Worm (Caenorhabditis elegans) whole organism, L4 larva: Measurements from ENCODE around the gene atz-1.

Experiments
- D1046.2 ChIP-seq: fragments of 200-800 bp; sonication (Bioruptor generic); IDR thresholded peaks from 2 replicates; pipeline ENCODE4 v1.3.6; 2022; ENCODE audit warnings: missing genetic modification characterization, missing compliant biosample characterization
- T26A8.4 ChIP-seq: fragments of 200-800 bp; sonication (Bioruptor generic); IDR thresholded peaks from 2 replicates; pipeline ENCODE4 v1.3.6; 2022; ENCODE audit warnings: missing genetic modification characterization, missing compliant biosample characterization
- Y75B8A.6 ChIP-seq: fragments of 200-800 bp; sonication (Bioruptor generic); IDR thresholded peaks from 2 replicates; pipeline ENCODE4 v1.3.6; 2022; ENCODE audit warnings: missing genetic modification reagents, missing genetic modification characterization, missing compliant biosample characterization
- ZK337.2 ChIP-seq: fragments of 200-800 bp; sonication (Bioruptor generic); IDR thresholded peaks from 2 replicates; pipeline ENCODE4 v1.3.6; 2022; ENCODE audit warnings: missing genetic modification reagents, missing genetic modification characterization, missing compliant biosample characterization
- aha-1 ChIP-seq: fragments of 150-350 bp; peaks from one replicate; lab custom pipeline; 2014; ENCODE audit warnings: missing biosample characterization, missing genetic modification characterization
- ceh-28 ChIP-seq: fragments of 150-350 bp; optimal IDR thresholded peaks from 2 replicates; lab custom pipeline; 2014; ENCODE audit warnings: missing biosample characterization, missing genetic modification reagents, missing genetic modification characterization
- ceh-82 ChIP-seq: sonication (generic microtip); optimal IDR thresholded peaks from 2 replicates; lab custom pipeline; 2017; ENCODE audit warnings: missing biosample characterization, missing genetic modification characterization
- ces-1 ChIP-seq: fragments of 150-350 bp; sonication (generic microtip); optimal IDR thresholded peaks from 4 replicates; lab custom pipeline; 2014; ENCODE audit warnings: missing biosample characterization, missing genetic modification reagents, missing genetic modification characterization
- daf-19 ChIP-seq: fragments of 200-800 bp; sonication (Bioruptor generic); conservative IDR thresholded peaks from 2 replicates; pipeline ENCODE4 v1.3.6; 2022; ENCODE audit warnings: missing genetic modification characterization, missing compliant biosample characterization
- dmd-6 ChIP-seq: fragments of 200-800 bp; sonication (Bioruptor generic); IDR thresholded peaks from 2 replicates; pipeline ENCODE4 v1.3.6; 2022; ENCODE audit warnings: missing genetic modification reagents, missing genetic modification characterization, missing compliant biosample characterization
- duxl-1 ChIP-seq: sonication (generic microtip); optimal IDR thresholded peaks from 2 replicates; lab custom pipeline; 2016; ENCODE audit warnings: mild to moderate bottlenecking, missing genetic modification characterization, moderate library complexity, missing compliant biosample characterization; ENCODE audit not compliant: poor library complexity
- egl-43 ChIP-seq: fragments of 200-800 bp; sonication (Bioruptor generic); IDR thresholded peaks from 2 replicates; pipeline ENCODE4 v1.3.6; 2022; ENCODE audit warnings: missing genetic modification reagents, missing genetic modification characterization, missing compliant biosample characterization
- fkh-10 ChIP-seq: fragments of 150-350 bp; optimal IDR thresholded peaks from 2 replicates; lab custom pipeline; 2014; ENCODE audit warnings: missing biosample characterization, missing genetic modification reagents, missing genetic modification characterization
- gei-8 ChIP-seq: fragments of 200-800 bp; sonication (Bioruptor generic); optimal IDR thresholded peaks from 2 replicates; lab custom pipeline; 2018; ENCODE audit warnings: mild to moderate bottlenecking, missing genetic modification characterization, missing compliant biosample characterization
- hif-1 ChIP-seq, 2 experiments: sonication (generic microtip); optimal IDR thresholded peaks; 2 replicates each; lab custom pipeline; 2016 to 2017; ENCODE audit warnings: missing compliant biosample characterization in 2 of 2, missing genetic modification characterization in 2 of 2, missing genetic modification reagents in 2 of 2, missing genotype in 2 of 2, mild to moderate bottlenecking in 1 of 2
- hmg-1.1 ChIP-seq: fragments of 200-800 bp; sonication (Bioruptor generic); IDR thresholded peaks from 2 replicates; pipeline ENCODE4 v1.3.6; 2022; ENCODE audit warnings: missing genetic modification reagents, missing genetic modification characterization, missing compliant biosample characterization
- jun-1 ChIP-seq: fragments of 150-350 bp; optimal IDR thresholded peaks from 2 replicates; lab custom pipeline; 2014; ENCODE audit warnings: missing biosample characterization, missing genetic modification reagents, missing genetic modification characterization
- lin-29 ChIP-seq: fragments of 200-800 bp; sonication (Bioruptor generic); IDR thresholded peaks from 2 replicates; pipeline ENCODE4 v1.3.6; 2022; ENCODE audit warnings: missing genetic modification reagents, missing genetic modification characterization, missing compliant biosample characterization
- lin-38 ChIP-seq: fragments of 200-800 bp; sonication (Bioruptor generic); IDR thresholded peaks from 2 replicates; pipeline ENCODE4 v1.3.6; 2022; ENCODE audit warnings: missing genetic modification reagents, missing genetic modification characterization, missing compliant biosample characterization
- lir-3 ChIP-seq: sonication (generic microtip); optimal IDR thresholded peaks from 2 replicates; lab custom pipeline; 2016; ENCODE audit warnings: mild to moderate bottlenecking, missing genetic modification characterization, missing compliant biosample characterization
- mdt-29 ChIP-seq: fragments of 200-800 bp; sonication (Bioruptor generic); IDR thresholded peaks from 2 replicates; pipeline ENCODE4 v1.3.6; 2022; ENCODE audit warnings: missing genetic modification reagents, missing genetic modification characterization, missing compliant biosample characterization
- mes-2 ChIP-seq: sonication (generic microtip); optimal IDR thresholded peaks from 2 replicates; lab custom pipeline; 2016; ENCODE audit warnings: missing genotype, mild to moderate bottlenecking, missing genetic modification characterization, missing compliant biosample characterization; ENCODE audit not compliant: poor library complexity, severe bottlenecking
- nhr-28 ChIP-seq: fragments of 150-350 bp; optimal IDR thresholded peaks from 2 replicates; lab custom pipeline; 2014; ENCODE audit warnings: missing biosample characterization, missing genetic modification characterization
- nhr-41 ChIP-seq: fragments of 200-800 bp; sonication (Bioruptor generic); IDR thresholded peaks from 2 replicates; pipeline ENCODE4 v1.3.6; 2022; ENCODE audit warnings: missing genetic modification reagents, missing genetic modification characterization, missing compliant biosample characterization
- nhr-48 ChIP-seq: sonication (generic microtip); optimal IDR thresholded peaks from 2 replicates; lab custom pipeline; 2016; ENCODE audit warnings: mild to moderate bottlenecking, missing genetic modification characterization, missing compliant biosample characterization
- nhr-6 ChIP-seq: fragments of 150-350 bp; optimal IDR thresholded peaks from 2 replicates; lab custom pipeline; 2014; ENCODE audit warnings: missing biosample characterization, missing genetic modification characterization
- nhr-77 ChIP-seq: fragments of 150-350 bp; optimal IDR thresholded peaks from 2 replicates; lab custom pipeline; 2014; ENCODE audit warnings: missing biosample characterization, missing genetic modification characterization
- saeg-2 ChIP-seq: fragments of 200-800 bp; sonication (Bioruptor generic); IDR thresholded peaks from 2 replicates; pipeline ENCODE4 v1.3.6; 2022; ENCODE audit warnings: missing genetic modification reagents, missing genetic modification characterization, missing compliant biosample characterization
- sdz-12 ChIP-seq: fragments of 200-800 bp; sonication (Bioruptor generic); optimal IDR thresholded peaks from 2 replicates; lab custom pipeline; 2018; ENCODE audit warnings: mild to moderate bottlenecking, missing genetic modification characterization, missing compliant biosample characterization
- spr-3 ChIP-seq: fragments of 200-800 bp; sonication (Bioruptor generic); optimal IDR thresholded peaks from 2 replicates; lab custom pipeline; 2018; ENCODE audit warnings: mild to moderate bottlenecking, missing genetic modification characterization, missing compliant biosample characterization
- tag-97 ChIP-seq: fragments of 200-800 bp; sonication (Bioruptor generic); IDR thresholded peaks from 2 replicates; pipeline ENCODE4 v1.3.6; 2022; ENCODE audit warnings: missing genetic modification characterization, missing compliant biosample characterization
- unc-130 ChIP-seq: sonication (generic microtip); optimal IDR thresholded peaks from 2 replicates; lab custom pipeline; 2016; ENCODE audit warnings: missing genetic modification reagents, missing genetic modification characterization, missing compliant biosample characterization
- vab-7 ChIP-seq: fragments of 200-800 bp; sonication (Bioruptor generic); IDR thresholded peaks from 2 replicates; pipeline ENCODE4 v1.3.6; 2022; ENCODE audit warnings: missing genetic modification reagents, missing genetic modification characterization, missing compliant biosample characterization

atz-1 gene

DNA sequence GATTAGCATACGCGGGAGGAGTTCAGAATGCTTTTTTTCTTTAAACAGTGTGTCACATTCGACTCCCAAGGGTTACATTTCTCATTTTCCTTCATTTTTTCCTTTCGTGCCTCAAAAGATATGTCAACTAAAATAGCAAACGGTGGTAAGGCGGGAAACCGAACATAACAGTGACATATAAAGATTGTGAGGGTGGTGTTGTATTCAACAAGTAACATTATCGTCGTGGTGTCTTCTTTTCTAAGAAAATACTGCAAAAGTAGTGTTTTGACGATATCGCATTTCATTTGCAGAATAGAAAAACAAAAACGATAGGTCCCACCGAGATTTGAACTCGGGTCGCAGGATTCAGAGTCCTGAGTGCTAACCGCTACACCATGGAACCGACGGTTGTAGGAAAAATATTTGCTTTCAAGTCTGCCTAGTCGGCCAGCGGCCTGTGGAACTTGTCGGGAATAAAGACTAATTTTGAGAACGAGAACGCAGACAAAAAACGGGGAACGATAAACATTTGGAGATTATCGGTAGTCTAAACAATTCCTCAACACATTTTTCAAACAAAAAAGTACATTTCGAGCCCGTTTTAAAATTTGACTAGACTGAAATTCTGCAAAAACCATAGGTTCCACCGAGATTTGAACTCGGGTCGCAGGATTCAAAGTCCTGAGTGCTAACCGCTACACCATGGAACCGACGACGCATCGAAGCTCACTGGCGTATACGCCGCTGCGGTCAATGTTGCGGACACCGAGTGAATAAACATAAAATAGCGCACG is 40.9 kb upstream of the atz-1 start (continued):
- TF ChIP-seq aha-1 (tag; lab: Kevin White, UChicago): peak; percentile 20
- no peak for TF ChIP-seq tag-97 (GFP tag; lab: Robert Waterston, UW)
- peak; percentile 62; the same call in 1 of the 2 replicates for TF ChIP-seq nhr-41 (GFP tag; lab: Robert Waterston, UW)
- peak; percentile 13; the same call in 1 of the 2 replicates for TF ChIP-seq vab-7 (GFP tag; lab: Robert Waterston, UW)
- peak; percentile 73 for TF ChIP-seq egl-43 (GFP tag; lab: Robert Waterston, UW)
- TF ChIP-seq nhr-48: peak; percentile 20
- peak; percentile 19 for TF ChIP-seq gei-8 (GFP tag; lab: Kevin White, UChicago)
- no peak for TF ChIP-seq mdt-29
- TF ChIP-seq mes-2 (tag; lab: Kevin White, UChicago): peak; percentile 56
- TF ChIP-seq D1046.2 (GFP tag; lab: Robert Waterston, UW): no peak; the same call in 1 of the 2 replicates
- TF ChIP-seq T26A8.4 (GFP tag; lab: Robert Waterston, UW): peak; percentile 19; the same call in 1 of the 2 replicates
- TF ChIP-seq ces-1 (GFP tag; lab: Kevin White, UChicago): no peak
- TF ChIP-seq ceh-82: no peak
- TF ChIP-seq lir-3 (tag; lab: Kevin White, UChicago): peak; percentile 45
- TF ChIP-seq duxl-1: peak; percentile 9

- TF ChIP-seq ces-1 (GFP tag; lab: Kevin White, UChicago) (peak; percentile 43), fkh-10 (peak; percentile 64), dmd-6 (GFP tag; lab: Robert Waterston, UW) (no peak)
- TF ChIP-seq, all 104 proteins: peak for 2
Measured at ce11 chrIV:12414601-12415000, 38.7 kb upstream of the atz-1 start.

DNA sequence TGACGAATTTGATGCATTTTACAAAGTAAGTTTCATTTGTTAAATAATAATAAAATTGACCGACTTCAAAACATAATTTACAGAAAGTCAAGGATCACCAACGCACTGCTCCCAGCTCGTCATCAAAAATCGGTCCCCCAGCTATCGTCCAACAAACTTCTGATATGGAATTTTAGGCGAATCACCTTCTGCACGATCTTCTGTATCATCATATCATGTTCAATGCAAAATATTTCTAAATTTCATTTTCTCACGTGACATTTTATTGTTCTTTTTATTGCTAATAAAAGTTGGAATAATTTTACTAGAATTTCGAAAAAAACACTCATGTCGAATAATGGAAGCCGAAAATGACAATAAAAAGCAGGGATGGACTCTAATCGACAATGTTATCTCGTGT is 34.2 kb upstream of the atz-1 start, which contains the start of gene acl-13:
Gene acl-13 (plus strand): TSS at position 301 of the 400 bp plus-strand sequence.
- TF ChIP-seq nhr-48 (no peak), daf-19 (no peak), gei-8 (GFP tag; lab: Kevin White, UChicago) (no peak), ceh-28 (tag; lab: Kevin White, UChicago) (no peak), spr-3 (GFP tag; lab: Kevin White, UChicago) (no peak), nhr-77 (tag; lab: Kevin White, UChicago) (no peak), hmg-1.1 (GFP tag; lab: Robert Waterston, UW) (no peak), fkh-10 (no peak), nhr-28 (tag; lab: Kevin White, UChicago) (no peak), hif-1 (tag; optimal IDR thresholded peaks at IDR 0.05; lab: Kevin White, UChicago) (no peak), egl-43 (GFP tag; lab: Robert Waterston, UW) (no peak), jun-1 (tag; lab: Kevin White, UChicago) (no peak), nhr-6 (tag; lab: Kevin White, UChicago) (no peak), saeg-2 (no peak), Y75B8A.6 (GFP tag; lab: Robert Waterston, UW) (no peak), ZK337.2 (GFP tag; lab: Robert Waterston, UW) (no peak)

DNA sequence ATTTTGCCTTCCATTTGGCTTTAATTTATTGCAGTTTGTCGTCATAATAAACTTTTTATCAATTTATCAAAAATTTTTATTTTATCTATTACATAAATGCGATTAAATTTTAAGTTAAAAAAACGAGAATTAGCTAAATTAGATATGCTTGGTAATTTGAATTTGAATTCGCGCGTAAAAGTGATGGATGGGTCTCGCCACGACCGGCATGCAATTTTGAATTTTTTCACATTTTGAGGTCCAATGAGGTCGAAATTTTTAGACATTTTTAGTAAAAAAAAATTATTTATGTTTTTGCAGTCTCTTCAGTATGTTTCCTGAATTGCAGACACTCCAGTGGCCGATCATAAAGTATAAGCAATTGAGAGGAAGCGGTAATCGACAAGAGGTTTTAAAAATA is 32.7 kb upstream of the atz-1 start, which contains the start of gene dsb-1:
Gene dsb-1 (plus strand): TSS at position 301 of the 400 bp plus-strand sequence.
- no peak for TF ChIP-seq sdz-12 (GFP tag; lab: Kevin White, UChicago)
- TF ChIP-seq unc-130: no peak
- no peak for TF ChIP-seq lin-29
- peak; percentile 26 for TF ChIP-seq lin-38 (GFP tag; lab: Robert Waterston, UW)
